Fruit fly (Drosophila melanogaster) whole organism, embryonic: ENCODE measurements around the gene CG1092.

Source experiments
- Ada2b ChIP-seq: fragments of 200-800 bp; sonication (Bioruptor generic); IDR thresholded peaks from 2 replicates; pipeline ENCODE4 v1.3.6; 2022; ENCODE audit warnings: missing biosample characterization, missing genetic modification characterization
- Awh ChIP-seq: fragments of 200-800 bp; sonication (Bioruptor generic); IDR thresholded peaks from 2 replicates; pipeline ENCODE4, ENCODE4 v1.3.6; 2022; ENCODE audit warnings: missing biosample characterization, missing genetic modification characterization
- C15 ChIP-seq: fragments of 200-800 bp; sonication (Bioruptor generic); IDR thresholded peaks from 3 replicates; pipeline ENCODE4 v1.3.6; 2022; ENCODE audit warnings: missing biosample characterization, missing genetic modification characterization
- CG10431 ChIP-seq: fragments of 200-800 bp; sonication (Bioruptor generic); optimal IDR thresholded peaks from 3 replicates; lab custom pipeline; 2018; ENCODE audit warnings: missing biosample characterization, mild to moderate bottlenecking, missing genetic modification characterization
- CG11456 ChIP-seq: fragments of 200-800 bp; sonication (Bioruptor generic); IDR thresholded peaks from 3 replicates; pipeline ENCODE4 v1.3.6; 2022; ENCODE audit warnings: missing biosample characterization, missing genetic modification characterization
- CG12744 ChIP-seq: fragments of 200-800 bp; sonication (Bioruptor generic); optimal IDR thresholded peaks from 2 replicates; lab custom pipeline; 2016; ENCODE audit warnings: missing biosample characterization, missing genetic modification characterization
- CG14710 ChIP-seq: fragments of 200-800 bp; sonication (Bioruptor generic); optimal IDR thresholded peaks from 3 replicates; lab custom pipeline; 2019; ENCODE audit warnings: missing biosample characterization, mild to moderate bottlenecking, missing genetic modification characterization, moderate library complexity
- CG16813 ChIP-seq: fragments of 200-800 bp; sonication (Bioruptor generic); IDR thresholded peaks from 3 replicates; pipeline ENCODE4 v1.3.6; 2022; ENCODE audit warnings: missing biosample characterization, missing genetic modification characterization; ENCODE audit not compliant: partially characterized antibody
- CG17568 ChIP-seq: fragments of 200-800 bp; sonication (Bioruptor generic); optimal IDR thresholded peaks from 2 replicates; lab custom pipeline; 2018; ENCODE audit warnings: missing biosample characterization, mild to moderate bottlenecking, missing genetic modification characterization, moderate library complexity
- CG17612 ChIP-seq: fragments of 200-800 bp; sonication (Bioruptor generic); IDR thresholded peaks from 2 replicates; pipeline ENCODE4 v1.3.6; 2022; ENCODE audit warnings: missing biosample characterization, missing genetic modification characterization
- CG18599 ChIP-seq: fragments of 200-800 bp; sonication (Bioruptor generic); optimal IDR thresholded peaks from 3 replicates; lab custom pipeline; 2017; ENCODE audit warnings: missing biosample characterization, missing genetic modification characterization, mild to moderate bottlenecking, moderate library complexity, missing genetic modification reagents
- CG31224 ChIP-seq: fragments of 200-800 bp; sonication (Bioruptor generic); IDR thresholded peaks from 2 replicates; pipeline ENCODE4 v1.3.6; 2022; ENCODE audit warnings: missing biosample characterization, missing genetic modification characterization
- CG32532 ChIP-seq: fragments of 200-800 bp; sonication (Bioruptor generic); IDR thresholded peaks from 2 replicates; pipeline ENCODE4 v1.3.6; 2022; ENCODE audit warnings: missing biosample characterization, missing genetic modification characterization
- CG32772 ChIP-seq: fragments of 200-800 bp; sonication (Bioruptor generic); IDR thresholded peaks from 2 replicates; pipeline ENCODE4 v1.3.6; 2022; ENCODE audit warnings: missing biosample characterization, missing genetic modification characterization
- CG33213 ChIP-seq: fragments of 200-800 bp; sonication (Bioruptor generic); optimal IDR thresholded peaks from 3 replicates; lab custom pipeline; 2016; ENCODE audit warnings: missing biosample characterization, missing genetic modification characterization
- CG34224 ChIP-seq: fragments of 200-800 bp; sonication (Bioruptor generic); IDR thresholded peaks from 3 replicates; pipeline ENCODE4 v1.3.6; 2022; ENCODE audit warnings: missing biosample characterization, missing genetic modification characterization; ENCODE audit not compliant: partially characterized antibody
- CG34376 ChIP-seq: fragments of 200-800 bp; sonication (Bioruptor generic); optimal IDR thresholded peaks from 2 replicates; lab custom pipeline; 2018; ENCODE audit warnings: missing biosample characterization, mild to moderate bottlenecking, missing genetic modification characterization
- CG6272 ChIP-seq: fragments of 200-800 bp; sonication (Bioruptor generic); IDR thresholded peaks from 2 replicates; pipeline ENCODE4 v1.3.6; 2022; ENCODE audit warnings: missing biosample characterization, missing genetic modification characterization
- CG6683 ChIP-seq: fragments of 200-800 bp; sonication (Bioruptor generic); optimal IDR thresholded peaks from 2 replicates; lab custom pipeline; 2017; ENCODE audit warnings: missing biosample characterization, mild to moderate bottlenecking, missing genetic modification characterization, missing genetic modification reagents
- CG6791 ChIP-seq: fragments of 200-800 bp; sonication (Bioruptor generic); IDR thresholded peaks from 3 replicates; pipeline ENCODE4 v1.3.6; 2022; ENCODE audit warnings: missing biosample characterization, missing genetic modification characterization; ENCODE audit not compliant: partially characterized antibody
- CG7745 ChIP-seq: fragments of 200-800 bp; sonication (Bioruptor generic); optimal IDR thresholded peaks from 2 replicates; lab custom pipeline; 2018; ENCODE audit warnings: missing biosample characterization, mild to moderate bottlenecking, missing genetic modification characterization, moderate library complexity
- CG9797 ChIP-seq: fragments of 200-800 bp; sonication (Bioruptor generic); optimal IDR thresholded peaks from 3 replicates; lab custom pipeline; 2018; ENCODE audit warnings: missing biosample characterization, mild to moderate bottlenecking, missing genetic modification characterization
- Dbx ChIP-seq: fragments of 200-800 bp; sonication (Bioruptor generic); IDR thresholded peaks from 3 replicates; pipeline ENCODE4 v1.3.6; 2022; ENCODE audit warnings: missing biosample characterization, missing genetic modification characterization
- Fer3 ChIP-seq: fragments of 200-800 bp; sonication (Bioruptor generic); optimal IDR thresholded peaks from 2 replicates; lab custom pipeline; 2018; ENCODE audit warnings: missing biosample characterization, mild to moderate bottlenecking, missing genetic modification characterization, moderate library complexity
- Hr39 ChIP-seq: fragments of >200 bp; optimal IDR thresholded peaks from 2 replicates; lab custom pipeline; 2017
- Jarid2 ChIP-seq: fragments of 200-800 bp; sonication (Bioruptor generic); optimal IDR thresholded peaks from 3 replicates; lab custom pipeline; 2017; ENCODE audit warnings: mild to moderate bottlenecking, missing biosample characterization, missing genetic modification reagents, missing genetic modification characterization
- MESR4 ChIP-seq: fragments of 200-800 bp; sonication (Bioruptor generic); optimal IDR thresholded peaks from 2 replicates; lab custom pipeline; 2018; ENCODE audit warnings: missing biosample characterization, mild to moderate bottlenecking, missing genetic modification characterization, moderate library complexity
- Max ChIP-seq: fragments of 200-800 bp; sonication (Bioruptor generic); optimal IDR thresholded peaks from 2 replicates; lab custom pipeline; 2016; ENCODE audit warnings: missing biosample characterization, mild to moderate bottlenecking, missing genetic modification characterization
- Med ChIP-seq: fragments of 200-800 bp; sonication (Bioruptor generic); peaks from one replicate; lab custom pipeline; 2016; ENCODE audit warnings: missing biosample characterization, missing genetic modification characterization, mild to moderate bottlenecking, inconsistent platforms, moderate library complexity
- Rfx ChIP-seq: fragments of 200-800 bp; sonication (Bioruptor generic); IDR thresholded peaks from 2 replicates; pipeline ENCODE4 v1.3.6; 2022; ENCODE audit warnings: missing biosample characterization, missing genetic modification characterization
- ac ChIP-seq: fragments of 200-800 bp; sonication (Bioruptor generic); optimal IDR thresholded peaks from 3 replicates; lab custom pipeline; 2017; ENCODE audit warnings: missing biosample characterization, mild to moderate bottlenecking, missing genetic modification characterization
- aop ChIP-seq: fragments of 200-800 bp; sonication (Bioruptor generic); IDR thresholded peaks from 2 replicates; pipeline ENCODE4 v1.3.6; 2022; ENCODE audit warnings: missing biosample characterization, missing genetic modification characterization
- bowl ChIP-seq: fragments of 200-800 bp; sonication (Bioruptor generic); IDR thresholded peaks from 2 replicates; pipeline ENCODE4 v1.3.6; 2022; ENCODE audit warnings: missing biosample characterization, missing genetic modification characterization
- crol ChIP-seq: fragments of 200-800 bp; sonication (Bioruptor generic); IDR thresholded peaks from 2 replicates; pipeline ENCODE4 v1.3.6; 2022; ENCODE audit warnings: missing biosample characterization, missing genetic modification characterization
- da ChIP-seq: fragments of 200-800 bp; sonication (Bioruptor generic); optimal IDR thresholded peaks from 2 replicates; lab custom pipeline; 2016; ENCODE audit warnings: missing biosample characterization, missing genetic modification characterization
- emc ChIP-seq: fragments of 200-800 bp; sonication (Bioruptor generic); optimal IDR thresholded peaks from 2 replicates; lab custom pipeline; 2016; ENCODE audit warnings: missing biosample characterization, missing genetic modification characterization
- eve ChIP-seq, 2 experiments: fragments of >200 bp; optimal IDR thresholded peaks; 2 replicates each; lab custom pipeline; 2017; ENCODE audit warnings: missing biosample characterization in 2 of 2, missing genetic modification characterization in 2 of 2
- gcm ChIP-seq: fragments of 200-800 bp; sonication (Bioruptor generic); optimal IDR thresholded peaks from 2 replicates; lab custom pipeline; 2019; ENCODE audit warnings: missing biosample characterization, mild to moderate bottlenecking, missing genetic modification characterization, moderate library complexity
- grau ChIP-seq: fragments of 200-800 bp; optimal IDR thresholded peaks from 3 replicates; lab custom pipeline; 2019; ENCODE audit warnings: missing biosample characterization, mild to moderate bottlenecking, missing genetic modification characterization, moderate library complexity
- grn ChIP-seq: fragments of 200-800 bp; sonication (Bioruptor generic); optimal IDR thresholded peaks from 3 replicates; lab custom pipeline; 2017; ENCODE audit warnings: missing biosample characterization, missing genetic modification characterization
- inv ChIP-seq: fragments of 200-800 bp; sonication (Bioruptor generic); IDR thresholded peaks from 2 replicates; pipeline ENCODE4 v1.3.6; 2022; ENCODE audit warnings: missing biosample characterization, missing genetic modification characterization; ENCODE audit not compliant: partially characterized antibody
- klu ChIP-seq: fragments of 200-800 bp; sonication (Bioruptor generic); IDR thresholded peaks from 2 replicates; pipeline ENCODE4 v1.3.6; 2022; ENCODE audit warnings: missing biosample characterization, missing genetic modification characterization
- mam ChIP-seq: fragments of 200-800 bp; sonication (Bioruptor generic); optimal IDR thresholded peaks from 3 replicates; lab custom pipeline; 2016; ENCODE audit warnings: missing biosample characterization, missing genetic modification characterization
- row ChIP-seq: fragments of 200-800 bp; sonication (Bioruptor generic); IDR thresholded peaks from 3 replicates; pipeline ENCODE4 v1.3.6; 2022; ENCODE audit warnings: missing biosample characterization, missing genetic modification characterization
- run ChIP-seq: fragments of 200-800 bp; sonication (Bioruptor generic); optimal IDR thresholded peaks from 3 replicates; lab custom pipeline; 2018; ENCODE audit warnings: missing biosample characterization, mild to moderate bottlenecking, missing genetic modification characterization
- slp2 ChIP-seq: fragments of 200-800 bp; sonication (Bioruptor generic); optimal IDR thresholded peaks from 2 replicates; lab custom pipeline; 2016; ENCODE audit warnings: missing biosample characterization, missing genetic modification characterization
- trh ChIP-seq: fragments of 200-800 bp; sonication (Bioruptor generic); optimal IDR thresholded peaks from 2 replicates; lab custom pipeline; 2016; ENCODE audit warnings: missing biosample characterization, missing genetic modification characterization

CG1092 gene

dm6 chr3R:4242209-4242887 is 24.2 kb upstream of the CG1092 start, which contains the start of gene CG14642:
CG14642 (minus strand) TSS chr3R:4242717.
- TF ChIP-seq gcm (GFP tag; lab: Kevin White, UChicago) (peak; percentile 72), Hr39 (lab: Kevin White, UChicago) (peak; percentile 58), Max (GFP tag; lab: Kevin White, UChicago) (no peak), emc (GFP tag; lab: Kevin White, UChicago) (no peak), crol (peak; percentile 47), Med (GFP tag; lab: Kevin White, UChicago) (peak; percentile 14), Jarid2 (peak; percentile 5), CG31224 (0 out of 2 replicates have a peak, but pooled peaks have one; percentile 22), CG11456 (GFP tag; lab: Robert Waterston, UW) (0 out of 3 replicates have a peak, but pooled peaks have one; percentile 45), row (GFP tag; lab: Robert Waterston, UW) (0 out of 3 replicates have a peak, but pooled peaks have one; percentile 12), CG34376 (GFP tag; lab: Kevin White, UChicago) (peak; percentile 36), CG17568 (GFP tag; lab: Kevin White, UChicago) (no peak), CG6791 (GFP tag; lab: Robert Waterston, UW) (0 out of 3 replicates have a peak, but pooled peaks have one; percentile 19), CG32532 (GFP tag; lab: Robert Waterston, UW) (0 out of 2 replicates have a peak, but pooled peaks have one; percentile 13)

dm6 chr3R:4243096-4243940 is 23.3 kb upstream of the CG1092 start, which contains the start of gene CG34305:
CG34305 (minus strand) TSS chr3R:4243146.
- TF ChIP-seq Rfx (GFP tag; lab: Robert Waterston, UW): peak; percentile 68
- TF ChIP-seq da: no peak
- 0 out of 3 replicates have a peak, but pooled peaks have one; percentile 24 for TF ChIP-seq row (GFP tag; lab: Robert Waterston, UW)
- no peak for TF ChIP-seq Fer3 (tag; lab: Kevin White, UChicago)
- no peak for TF ChIP-seq CG34224 (GFP tag; lab: Robert Waterston, UW)
- TF ChIP-seq Awh: no peak
- TF ChIP-seq CG10431 (GFP tag; lab: Kevin White, UChicago): no peak
- no peak for TF ChIP-seq CG17612
- TF ChIP-seq slp2 (GFP tag; lab: Kevin White, UChicago): no peak
- no peak for TF ChIP-seq aop (GFP tag; lab: Robert Waterston, UW)
- TF ChIP-seq bowl (GFP tag; lab: Robert Waterston, UW): no peak
- no peak for TF ChIP-seq CG32772 (GFP tag; lab: Robert Waterston, UW)
- TF ChIP-seq CG18599 (GFP tag; lab: Kevin White, UChicago): peak; percentile 4
- no peak for TF ChIP-seq MESR4 (GFP tag; lab: Kevin White, UChicago)
- TF ChIP-seq ac (GFP tag; lab: Kevin White, UChicago): no peak
- no peak for TF ChIP-seq Dbx (GFP tag; lab: Robert Waterston, UW)
- TF ChIP-seq Ada2b: peak; percentile 29; the same call in 1 of the 2 replicates
- no peak for TF ChIP-seq CG9797 (GFP tag; lab: Kevin White, UChicago)
- no peak for TF ChIP-seq CG33213 (GFP tag; lab: Kevin White, UChicago)
- TF ChIP-seq CG12744 (GFP tag; lab: Kevin White, UChicago): no peak
- TF ChIP-seq mam (GFP tag; lab: Kevin White, UChicago): no peak
- no peak for TF ChIP-seq CG6683 (GFP tag; lab: Kevin White, UChicago)
- TF ChIP-seq CG14710 (tag; lab: Kevin White, UChicago): no peak
- no peak for TF ChIP-seq klu
- TF ChIP-seq CG16813 (GFP tag; lab: Robert Waterston, UW): no peak
- no peak for TF ChIP-seq run (tag; lab: Kevin White, UChicago)
- TF ChIP-seq C15 (GFP tag; lab: Robert Waterston, UW): no peak
- no peak for TF ChIP-seq grn (GFP tag; lab: Kevin White, UChicago)
- TF ChIP-seq CG7745: no peak
- TF ChIP-seq CG6272: no peak
- no peak for TF ChIP-seq trh (GFP tag; lab: Kevin White, UChicago)
- TF ChIP-seq grau (tag; lab: Kevin White, UChicago): peak; percentile 67
- TF ChIP-seq inv (GFP tag; lab: Robert Waterston, UW): no peak
- TF ChIP-seq eve (GFP tag; optimal IDR thresholded peaks at IDR 0.05; lab: Kevin White, UChicago): no peak
